Fruit fly (Drosophila melanogaster) whole organism, adult: ENCODE data around the gene CG33521.

Experiments
- CG11617 ChIP-seq: fragments of 200-800 bp; sonication (Bioruptor generic); optimal IDR thresholded peaks from 2 replicates; lab custom pipeline; 2017; ENCODE audit warnings: mild to moderate bottlenecking, missing biosample characterization, missing genetic modification reagents, missing genetic modification characterization
- CG1620 ChIP-seq: fragments of 200-800 bp; sonication (Bioruptor generic); optimal IDR thresholded peaks from 2 replicates; lab custom pipeline; 2016; ENCODE audit warnings: missing biosample characterization, missing genetic modification characterization
- CG33017 ChIP-seq: fragments of 200-800 bp; sonication (Bioruptor generic); optimal IDR thresholded peaks from 2 replicates; lab custom pipeline; 2018; ENCODE audit warnings: missing biosample characterization, mild to moderate bottlenecking, missing genetic modification characterization, moderate library complexity
- CG5204 ChIP-seq: fragments of 200-800 bp; sonication (Bioruptor generic); optimal IDR thresholded peaks from 2 replicates; lab custom pipeline; 2016; ENCODE audit warnings: missing biosample characterization, missing genetic modification characterization
- CG7045 ChIP-seq: fragments of 200-800 bp; sonication (Bioruptor generic); optimal IDR thresholded peaks from 2 replicates; lab custom pipeline; 2017; ENCODE audit warnings: missing biosample characterization, mild to moderate bottlenecking, missing genetic modification characterization
- CG7101 ChIP-seq: fragments of 200-800 bp; sonication (Bioruptor generic); optimal IDR thresholded peaks from 2 replicates; lab custom pipeline; 2018; ENCODE audit warnings: missing biosample characterization, mild to moderate bottlenecking, missing genetic modification characterization, moderate library complexity
- Clk ChIP-seq: fragments of 200-800 bp; sonication (Bioruptor generic); optimal IDR thresholded peaks from 2 replicates; lab custom pipeline; 2017; ENCODE audit warnings: missing biosample characterization, missing genetic modification characterization
- Crg-1 ChIP-seq: fragments of 200-800 bp; sonication (Bioruptor generic); optimal IDR thresholded peaks from 2 replicates; lab custom pipeline; 2016; ENCODE audit warnings: missing biosample characterization, missing genetic modification characterization
- Hr96 ChIP-seq: fragments of 200-800 bp; sonication (Bioruptor generic); optimal IDR thresholded peaks from 2 replicates; lab custom pipeline; 2016; ENCODE audit warnings: missing biosample characterization, missing genetic modification characterization
- bab1 ChIP-seq: fragments of 200-800 bp; sonication (Bioruptor generic); optimal IDR thresholded peaks from 3 replicates; lab custom pipeline; 2019; ENCODE audit warnings: missing biosample characterization, mild to moderate bottlenecking, missing genetic modification characterization, moderate library complexity
- cic ChIP-seq: fragments of 200-800 bp; sonication (Bioruptor generic); optimal IDR thresholded peaks from 2 replicates; lab custom pipeline; 2017; ENCODE audit warnings: missing biosample characterization, mild to moderate bottlenecking, missing genetic modification characterization, moderate library complexity
- cnc ChIP-seq, 2 experiments: fragments of >200 bp; optimal IDR thresholded peaks; 2 replicates each; lab custom pipeline; 2017
- kay ChIP-seq: fragments of 200-800 bp; sonication (Bioruptor generic); peaks from one replicate; lab custom pipeline; 2016; ENCODE audit warnings: missing biosample characterization, missing genetic modification characterization, borderline replicate concordance
- ovo ChIP-seq: fragments of 200-800 bp; sonication (Bioruptor generic); optimal IDR thresholded peaks from 2 replicates; lab custom pipeline; 2016; ENCODE audit warnings: missing biosample characterization, missing genetic modification characterization
- pad ChIP-seq: fragments of 200-800 bp; sonication (Bioruptor generic); optimal IDR thresholded peaks from 3 replicates; lab custom pipeline; 2017; ENCODE audit warnings: missing biosample characterization, missing genetic modification characterization, mild to moderate bottlenecking, moderate library complexity, missing genetic modification reagents
- tj ChIP-seq: fragments of 200-800 bp; sonication (Bioruptor generic); optimal IDR thresholded peaks from 3 replicates; lab custom pipeline; 2017; ENCODE audit warnings: missing biosample characterization, mild to moderate bottlenecking, missing genetic modification characterization, moderate library complexity
- toe ChIP-seq: fragments of 200-800 bp; sonication (Bioruptor generic); optimal IDR thresholded peaks from 2 replicates; lab custom pipeline; 2016; ENCODE audit warnings: missing biosample characterization, missing genetic modification characterization

The CG33521 gene

DNA sequence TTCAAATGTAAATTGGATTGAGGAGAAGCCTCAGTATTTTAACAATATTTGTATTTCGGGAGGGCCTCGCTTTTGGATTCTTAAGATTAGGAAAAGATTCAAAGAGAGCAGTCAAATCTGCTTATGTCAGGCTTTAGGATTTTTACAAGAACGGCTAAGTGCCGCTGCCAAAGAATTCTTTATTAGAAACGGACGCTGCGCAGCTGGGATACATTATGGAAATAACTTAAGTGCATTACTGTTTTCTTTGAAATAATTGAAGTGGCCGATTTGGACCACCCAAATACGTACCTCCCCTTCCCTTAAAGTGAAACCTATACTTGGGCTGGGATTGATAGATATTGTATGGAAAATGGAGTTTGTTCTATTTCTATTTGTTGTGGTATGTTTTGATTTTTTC is 52.7 kb downstream of the CG33521 start:
- TF ChIP-seq CG33017 (tag; lab: Kevin White, UChicago): no peak
- no peak for TF ChIP-seq pad (GFP tag; lab: Kevin White, UChicago)
- TF ChIP-seq toe (GFP tag; lab: Kevin White, UChicago): no peak
- TF ChIP-seq CG7045 (GFP tag; lab: Kevin White, UChicago): no peak
- TF ChIP-seq Crg-1 (GFP tag; lab: Kevin White, UChicago): no peak
- no peak for TF ChIP-seq bab1
- no peak for TF ChIP-seq kay (GFP tag; lab: Kevin White, UChicago)
- TF ChIP-seq Clk: no peak
- no peak for TF ChIP-seq cic (GFP tag; lab: Kevin White, UChicago)
- no peak for TF ChIP-seq ovo
- TF ChIP-seq Hr96 (GFP tag; lab: Kevin White, UChicago): no peak
- TF ChIP-seq CG1620 (GFP tag; lab: Kevin White, UChicago): no peak
- TF ChIP-seq tj (GFP tag; lab: Kevin White, UChicago): no peak
- no peak for TF ChIP-seq CG5204 (GFP tag; lab: Kevin White, UChicago)
- TF ChIP-seq CG7101: no peak
- TF ChIP-seq CG11617: no peak
- TF ChIP-seq cnc (optimal IDR thresholded peaks at IDR 0.05; lab: Kevin White, UChicago): no peak
